Worm (Caenorhabditis elegans): ENCODE measurements around the gene ttr-48.

The ttr-48 gene

DNA sequence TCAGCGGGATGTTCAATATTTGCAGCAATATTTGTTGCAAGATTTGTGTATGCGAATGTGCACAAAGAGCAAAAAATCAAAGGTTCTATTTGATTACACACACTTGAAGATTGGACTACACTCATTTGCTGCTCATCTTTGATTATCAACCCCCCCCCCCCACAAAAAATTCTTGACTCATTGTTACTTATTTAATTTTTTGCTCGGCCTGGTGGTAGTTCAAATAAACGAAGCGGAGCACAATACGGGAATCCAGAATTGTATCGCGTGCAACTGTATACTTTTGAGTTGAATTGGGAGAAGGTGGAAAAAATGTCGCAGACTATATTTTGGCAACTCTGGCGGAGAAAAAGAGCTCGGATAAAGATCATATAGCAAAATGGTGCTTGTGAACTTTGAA is 46.6 kb downstream of the ttr-48 start, which contains the start of gene F35A5.5:
Gene F35A5.5 (minus strand): TSS at position 101 of the 400 bp plus-strand sequence.
- TF ChIP-seq syd-9 (tag; optimal IDR thresholded peaks at IDR 0.05) (no peak), pha-4 (tag; optimal IDR thresholded peaks at IDR 0.05) (no peak), pha-2 (tag; optimal IDR thresholded peaks at IDR 0.05) (no peak), nhr-11 (tag; optimal IDR thresholded peaks at IDR 0.05) (no peak), T23F11.4 (GFP tag; optimal IDR thresholded peaks at IDR 0.05) (no peak), C38D4.7 (GFP tag; optimal IDR thresholded peaks at IDR 0.05) (no peak), ceh-6 (GFP tag; optimal IDR thresholded peaks at IDR 0.05) (no peak), ceh-45 (GFP tag; IDR thresholded peaks at IDR 0.05) (no peak), fkh-10 (GFP tag; optimal IDR thresholded peaks at IDR 0.05) (no peak)

- no peak for TF ChIP-seq unc-42 (tag; optimal IDR thresholded peaks at IDR 0.05)
- TF ChIP-seq hlh-13 (GFP tag; optimal IDR thresholded peaks at IDR 0.05), result no peak
- no peak for TF ChIP-seq pros-1 (tag; optimal IDR thresholded peaks at IDR 0.05)
- no peak for TF ChIP-seq tbx-2 (tag; optimal IDR thresholded peaks at IDR 0.05)
- no peak for TF ChIP-seq pag-3 (tag; optimal IDR thresholded peaks at IDR 0.05; ENCODE audit: borderline replicate concordance)
- TF ChIP-seq tbx-7 (tag; optimal IDR thresholded peaks at IDR 0.05), result no peak
- TF ChIP-seq elt-2 (tag; optimal IDR thresholded peaks at IDR 0.05), result no peak
- no peak for TF ChIP-seq ceh-9 (tag; optimal IDR thresholded peaks at IDR 0.05)
- TF ChIP-seq hlh-8 (tag; optimal IDR thresholded peaks at IDR 0.05), result no peak
- TF ChIP-seq hlh-6 (tag; optimal IDR thresholded peaks at IDR 0.05), result no peak
Observed at ce11 chrX:3794161-3794560, 48.1 kb downstream of the ttr-48 start.

ce11 chrX:3793389-3793788 is 48.9 kb downstream of the ttr-48 start:
- no peak for TF ChIP-seq gmeb-2 (tag; optimal IDR thresholded peaks at IDR 0.05)
- no peak for TF ChIP-seq tbx-7 (tag; optimal IDR thresholded peaks at IDR 0.05)
- no peak for TF ChIP-seq C38D4.7 (GFP tag; optimal IDR thresholded peaks at IDR 0.05)
- no peak for TF ChIP-seq K09A11.1 (tag; optimal IDR thresholded peaks at IDR 0.05; ENCODE audit: insufficient read depth)
- no peak for TF ChIP-seq rnt-1 (tag; optimal IDR thresholded peaks at IDR 0.05)
- no peak for TF ChIP-seq ceh-30 (tag; optimal IDR thresholded peaks at IDR 0.05)
- TF ChIP-seq ceh-6 (GFP tag; optimal IDR thresholded peaks at IDR 0.05), result no peak
- TF ChIP-seq pax-1 (tag; optimal IDR thresholded peaks at IDR 0.05), result no peak
- TF ChIP-seq nfya-1 (tag; optimal IDR thresholded peaks at IDR 0.05), result no peak
- no peak for TF ChIP-seq sox-2 (GFP tag; IDR thresholded peaks at IDR 0.05)

DNA sequence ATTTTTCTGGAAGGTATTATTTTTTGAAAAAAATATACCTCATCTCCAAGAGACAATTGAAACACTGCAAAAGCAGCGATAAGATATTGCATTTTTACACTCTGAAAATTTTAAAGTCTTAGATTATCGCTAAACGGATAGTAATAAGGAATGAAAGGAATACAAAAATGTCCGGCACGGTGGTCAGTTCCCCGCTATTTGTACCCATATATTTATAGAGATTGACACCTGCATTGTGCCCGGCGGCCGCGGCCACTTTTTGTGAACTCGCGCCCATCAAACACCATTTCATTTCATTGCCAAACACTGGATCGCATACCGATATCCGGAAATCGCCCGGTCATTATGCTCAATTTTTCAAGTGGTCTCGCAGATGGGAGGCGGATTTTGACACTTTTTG is 49.5 kb downstream of the ttr-48 start, which contains the start of gene idpp-5:
Gene idpp-5 (minus strand): TSS at position 101 of the 400 bp plus-strand sequence.
- TF ChIP-seq dmd-4 (tag; optimal IDR thresholded peaks at IDR 0.05; ENCODE audit: borderline replicate concordance) (no peak), ahr-1 (tag; optimal IDR thresholded peaks at IDR 0.05) (no peak), eyg-1 (tag; optimal IDR thresholded peaks at IDR 0.05) (no peak), ceh-31 (tag; optimal IDR thresholded peaks at IDR 0.05) (no peak), ztf-16 (tag; optimal IDR thresholded peaks at IDR 0.05) (no peak), ceh-45 (GFP tag; IDR thresholded peaks at IDR 0.05) (no peak), ttx-3 (tag; optimal IDR thresholded peaks at IDR 0.05) (no peak)

- no peak for TF ChIP-seq pat-9 (tag; optimal IDR thresholded peaks at IDR 0.05)
- TF ChIP-seq unc-3 (GFP tag; conservative IDR thresholded peaks at IDR 0.05), result no peak
- no peak for TF ChIP-seq unc-3 (tag; optimal IDR thresholded peaks at IDR 0.05)
- no peak for TF ChIP-seq sox-2 (GFP tag; IDR thresholded peaks at IDR 0.05)
- TF ChIP-seq ama-1 (optimal IDR thresholded peaks at IDR 0.05), result no peak
- TF ChIP-seq hlh-6 (tag; optimal IDR thresholded peaks at IDR 0.05), result no peak
- no peak for TF ChIP-seq sdc-2 (tag; optimal IDR thresholded peaks at IDR 0.05)
- TF ChIP-seq T23F11.4 (GFP tag; optimal IDR thresholded peaks at IDR 0.05), result no peak
- TF ChIP-seq ref-2 (tag; optimal IDR thresholded peaks at IDR 0.05), result no peak
- TF ChIP-seq C38D4.7 (GFP tag; optimal IDR thresholded peaks at IDR 0.05), result no peak
- no peak for TF ChIP-seq pqm-1 (tag; optimal IDR thresholded peaks at IDR 0.05)
- TF ChIP-seq ztf-16 (tag; optimal IDR thresholded peaks at IDR 0.05), result no peak
- TF ChIP-seq che-1 (tag; optimal IDR thresholded peaks at IDR 0.05), result no peak
- no peak for TF ChIP-seq madf-2 (tag; optimal IDR thresholded peaks at IDR 0.05)
- TF ChIP-seq ceh-48 (tag; optimal IDR thresholded peaks at IDR 0.05), result no peak
Observed at ce11 chrX:3791098-3791497, 51.1 kb downstream of the ttr-48 start.

Measured in whole organism, late embryonic.